Fruit fly (Drosophila melanogaster): ENCODE data around the gene Zw.

Gene Zw

DNA sequence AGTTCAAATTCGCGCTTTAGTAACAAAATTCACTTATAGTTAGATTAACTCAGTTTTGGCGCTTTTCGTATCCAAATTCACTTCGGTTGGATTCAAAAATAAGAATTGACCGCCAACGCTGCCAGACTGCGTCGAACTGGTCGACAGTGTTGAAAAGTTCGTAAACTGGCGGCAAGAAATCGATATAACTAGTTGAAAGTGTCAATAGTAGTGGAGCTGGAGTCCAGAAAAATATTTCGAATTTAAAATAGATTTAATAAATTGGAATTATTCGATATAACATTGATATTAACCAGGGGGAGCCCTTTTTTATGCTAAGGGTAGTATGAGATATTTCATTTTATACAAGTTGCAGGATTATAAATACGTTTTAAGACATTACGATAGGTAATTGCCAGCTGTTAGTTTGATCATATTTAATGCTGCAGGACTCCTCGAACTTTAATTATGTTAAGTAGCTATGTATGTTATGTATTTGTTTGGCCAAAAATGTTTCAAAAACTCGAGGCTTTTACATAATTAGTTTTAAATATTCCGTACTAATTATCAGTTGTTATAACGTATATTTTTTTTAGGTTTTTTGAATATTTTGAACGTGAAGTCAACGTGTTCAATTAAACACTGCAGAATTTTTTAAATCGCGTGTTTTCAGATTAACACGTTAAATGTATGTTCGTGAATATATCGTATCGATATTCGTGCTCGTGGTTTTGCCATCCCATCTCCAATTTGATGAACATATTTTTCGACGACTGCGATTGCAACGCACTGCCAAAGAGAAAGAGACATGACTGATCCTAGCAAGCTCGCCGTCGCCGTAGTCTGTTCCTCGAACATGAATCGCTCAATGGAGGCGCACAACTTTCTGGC, 3.0 kb upstream of the Zw start, which contains the start of the genes CG14223 and Ssu72 (continued):
- TF ChIP-seq Eip93F (GFP tag; optimal IDR thresholded peaks at IDR 0.05) (no peak), acj6 (GFP tag; optimal IDR thresholded peaks at IDR 0.05) (peak; percentile 14)

DNA sequence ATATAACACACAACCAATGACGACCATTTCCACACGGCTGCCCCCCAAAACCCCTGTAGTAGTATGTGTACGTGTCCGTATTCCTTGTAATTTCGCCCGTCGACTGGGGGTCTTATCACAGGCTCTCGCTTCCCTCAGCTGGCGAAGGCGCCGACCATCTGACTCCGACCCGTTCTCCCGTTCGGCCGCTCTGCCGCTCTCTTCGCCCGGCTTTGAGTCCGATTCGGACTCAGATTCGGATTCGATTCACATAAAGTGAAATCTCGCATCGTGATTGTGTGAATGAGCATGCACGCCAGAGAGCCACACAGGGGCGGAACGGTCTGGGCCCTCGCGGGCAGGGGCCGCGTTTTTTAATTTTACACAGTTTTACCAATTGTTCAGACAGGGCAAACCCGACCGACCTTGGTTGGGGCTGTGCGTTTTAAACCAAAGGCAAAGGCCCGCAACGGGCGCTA, 1.3 kb upstream of the Zw start:
- TF ChIP-seq CG11294 (GFP tag; IDR thresholded peaks at IDR 0.05), result 0 out of 2 replicates have a peak, but pooled peaks have one; percentile 19
- TF ChIP-seq pdm3 (GFP tag; optimal IDR thresholded peaks at IDR 0.05), result peak; percentile 36
- TF ChIP-seq acj6 (GFP tag; optimal IDR thresholded peaks at IDR 0.05), result peak; percentile 20
- peak; percentile 92 for TF ChIP-seq CG11902 (GFP tag; optimal IDR thresholded peaks at IDR 0.05)
- no peak for TF ChIP-seq dac (GFP tag; optimal IDR thresholded peaks at IDR 0.05)
- peak; percentile 22 for TF ChIP-seq CG10669 (GFP tag; optimal IDR thresholded peaks at IDR 0.05)
- TF ChIP-seq topi (GFP tag; optimal IDR thresholded peaks at IDR 0.05), result peak; percentile 26
- TF ChIP-seq achi (GFP tag; optimal IDR thresholded peaks at IDR 0.05), result peak; percentile 10
- no peak for TF ChIP-seq salr (GFP tag; optimal IDR thresholded peaks at IDR 0.05)
- TF ChIP-seq Eip78C (GFP tag), result peak; percentile 71
- peak; percentile 50 for TF ChIP-seq Hr39 (GFP tag; optimal IDR thresholded peaks at IDR 0.05)
- peak; percentile 45 for TF ChIP-seq CG16779 (tag; optimal IDR thresholded peaks at IDR 0.05)
- TF ChIP-seq dsx (GFP tag; optimal IDR thresholded peaks at IDR 0.05; ENCODE audit: poor library complexity, severe bottlenecking), result peak; percentile 27
- no peak for TF ChIP-seq Lpt (GFP tag; optimal IDR thresholded peaks at IDR 0.05)
- peak; percentile 23 for TF ChIP-seq OdsH (GFP tag; optimal IDR thresholded peaks at IDR 0.05)
- TF ChIP-seq Eip93F (GFP tag; optimal IDR thresholded peaks at IDR 0.05), result no peak
- TF ChIP-seq CG7368 (GFP tag; optimal IDR thresholded peaks at IDR 0.05), result no peak
- TF ChIP-seq Smox (GFP tag; optimal IDR thresholded peaks at IDR 0.05), result peak; percentile 7
- peak; percentile 58; the same call in 2 of the 3 replicates for TF ChIP-seq CG6163 (GFP tag; IDR thresholded peaks at IDR 0.05)
- TF ChIP-seq CG8119 (GFP tag; IDR thresholded peaks at IDR 0.05), result 0 out of 3 replicates have a peak, but pooled peaks have one; percentile 27
- TF ChIP-seq CG11762 (GFP tag; optimal IDR thresholded peaks at IDR 0.05; ENCODE audit: insufficient read depth), result no peak
- peak; percentile 11 for TF ChIP-seq Ets21C (GFP tag; optimal IDR thresholded peaks at IDR 0.05)
- TF ChIP-seq fd85E (GFP tag; optimal IDR thresholded peaks at IDR 0.05), result no peak
- peak; percentile 55 for TF ChIP-seq CG1621 (tag; optimal IDR thresholded peaks at IDR 0.05)
- TF ChIP-seq vri (GFP tag; optimal IDR thresholded peaks at IDR 0.05), result peak; percentile 7
- peak; percentile 28 for TF ChIP-seq Eip75B (GFP tag; optimal IDR thresholded peaks at IDR 0.05)
- TF ChIP-seq spab (GFP tag; optimal IDR thresholded peaks at IDR 0.05), result no peak
- peak; percentile 48 for TF ChIP-seq CG32006 (GFP tag; optimal IDR thresholded peaks at IDR 0.05)
- TF ChIP-seq CG3032 (tag; optimal IDR thresholded peaks at IDR 0.05), result peak; percentile 41
- TF ChIP-seq Met (GFP tag; optimal IDR thresholded peaks at IDR 0.05), result peak; percentile 27
- TF ChIP-seq Gug (GFP tag; IDR thresholded peaks at IDR 0.05), result peak; percentile 32; the same call in 1 of the 2 replicates
- peak; percentile 23 for TF ChIP-seq Hr4 (GFP tag; optimal IDR thresholded peaks at IDR 0.05)
- TF ChIP-seq fd59A (GFP tag; optimal IDR thresholded peaks at IDR 0.05), result no peak
- TF ChIP-seq lz (GFP tag; optimal IDR thresholded peaks at IDR 0.05), result peak; percentile 57
- peak; percentile 33 for TF ChIP-seq esn (GFP tag; optimal IDR thresholded peaks at IDR 0.05)
- TF ChIP-seq CG3919 (GFP tag; optimal IDR thresholded peaks at IDR 0.05), result peak; percentile 46
- TF ChIP-seq CG4318 (GFP tag; optimal IDR thresholded peaks at IDR 0.05), result no peak
- no peak for TF ChIP-seq CG6276 (GFP tag; optimal IDR thresholded peaks at IDR 0.05)
- peak; percentile 56 for TF ChIP-seq CG31627 (GFP tag; optimal IDR thresholded peaks at IDR 0.05)
- TF ChIP-seq cyc (GFP tag; optimal IDR thresholded peaks at IDR 0.05), result peak; percentile 50
- no peak for TF ChIP-seq CG8632 (GFP tag; optimal IDR thresholded peaks at IDR 0.05)
- no peak for TF ChIP-seq Hr38 (GFP tag; optimal IDR thresholded peaks at IDR 0.05)
- TF ChIP-seq Ets96B (tag; optimal IDR thresholded peaks at IDR 0.05), result peak; percentile 5
- TF ChIP-seq CG6792 (GFP tag; optimal IDR thresholded peaks at IDR 0.05), result peak; percentile 30
- peak; percentile 28; the same call in 1 of the 2 replicates for TF ChIP-seq CG15336 (GFP tag; IDR thresholded peaks at IDR 0.05)
- TF ChIP-seq Sox14 (GFP tag; optimal IDR thresholded peaks at IDR 0.05), result peak; percentile 46
- TF ChIP-seq eg (GFP tag; IDR thresholded peaks at IDR 0.05), result peak; percentile 80
- TF ChIP-seq Sox102F (GFP tag; optimal IDR thresholded peaks at IDR 0.05), result no peak
